Fruit fly (Drosophila melanogaster): ENCODE results near the gene CG13258.

dm6 chr2L:16302773-16303279 is 10.0 kb upstream of the CG13258 start, which contains the start of gene GMF:
- TF ChIP-seq Myc (optimal IDR thresholded peaks at IDR 0.05) (no peak), psq (optimal IDR thresholded peaks at IDR 0.05) (no peak), Sin3A (optimal IDR thresholded peaks at IDR 0.05) (no peak), h (optimal IDR thresholded peaks at IDR 0.05) (no peak), insv (optimal IDR thresholded peaks at IDR 0.05) (no peak)

Measured in Kc167 (cell line).